Worm (Caenorhabditis elegans) whole organism, L3 larva: ENCODE measurements around the gene rpn-7.
A peak's percentile ranks its signal among the peaks of the same experiment; 100 is the strongest.

Source experiments
- aly-2 ChIP-seq: fragments of 150-350 bp; optimal IDR thresholded peaks from 2 replicates; lab custom pipeline; 2014; ENCODE audit warnings: missing biosample characterization, missing genetic modification characterization
- ama-1 ChIP-seq: fragments of 150-350 bp; optimal IDR thresholded peaks from 2 replicates; lab custom pipeline; 2018
- fkh-2 ChIP-seq: fragments of 150-350 bp; optimal IDR thresholded peaks from 2 replicates; lab custom pipeline; 2014; ENCODE audit warnings: missing biosample characterization, missing genetic modification reagents, missing genetic modification characterization
- hmg-11 ChIP-seq: sonication (generic microtip); optimal IDR thresholded peaks from 2 replicates; lab custom pipeline; 2016; ENCODE audit warnings: missing genetic modification characterization, missing compliant biosample characterization
- nhr-25 ChIP-seq: sonication (generic microtip); optimal IDR thresholded peaks from 2 replicates; lab custom pipeline; 2017; ENCODE audit warnings: missing biosample characterization, missing genetic modification characterization
- tbx-2 ChIP-seq: sonication (generic microtip); optimal IDR thresholded peaks from 2 replicates; lab custom pipeline; 2016; ENCODE audit warnings: mild to moderate bottlenecking, missing genetic modification characterization, missing compliant biosample characterization
- ztf-11 ChIP-seq: fragments of 150-350 bp; optimal IDR thresholded peaks from 2 replicates; lab custom pipeline; 2014; ENCODE audit warnings: missing biosample characterization, missing genetic modification characterization

- no peak for TF ChIP-seq hmg-11 (tag; lab: Kevin White, UChicago)
- no peak for TF ChIP-seq nhr-25 (tag; lab: Kevin White, UChicago)
- TF ChIP-seq ama-1 (lab: Kevin White, UChicago): peak; percentile 58
- TF ChIP-seq ztf-11 (tag; lab: Kevin White, UChicago): no peak
- peak; percentile 2 for TF ChIP-seq tbx-2
- no peak for TF ChIP-seq aly-2 (tag; lab: Kevin White, UChicago)
- TF ChIP-seq fkh-2: no peak
Measured at ce11 chrIV:9322489-9322888, 6.1 kb downstream of the rpn-7 start.
